Worm (Caenorhabditis elegans): Measurements from ENCODE around the gene ZC449.2.

DNA sequence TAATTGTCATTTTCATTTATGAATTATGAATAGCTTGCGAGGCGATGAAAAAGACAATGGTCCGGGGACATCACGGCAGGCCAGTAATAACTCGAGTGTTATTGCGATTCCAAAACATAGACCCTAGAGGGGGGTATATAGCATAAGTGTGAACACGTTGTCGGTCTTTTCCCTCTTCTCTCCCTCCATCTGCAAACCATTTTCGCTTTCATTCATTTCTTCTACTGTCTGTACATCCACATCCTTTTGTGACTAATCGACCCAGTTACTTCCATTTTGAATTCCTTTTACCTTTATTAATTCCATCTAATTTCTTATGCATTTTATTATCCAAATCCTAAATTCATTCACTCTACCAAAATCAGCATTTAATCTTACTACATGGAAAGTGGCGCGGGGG is 49.9 kb downstream of the ZC449.2 start:
- no peak for TF ChIP-seq ceh-18 (tag; optimal IDR thresholded peaks at IDR 0.05)
- no peak for TF ChIP-seq hlh-30 (tag; optimal IDR thresholded peaks at IDR 0.05; ENCODE audit: insufficient read depth)
- TF ChIP-seq pros-1 (tag; optimal IDR thresholded peaks at IDR 0.05), result no peak
- no peak for TF ChIP-seq hlh-13 (GFP tag; optimal IDR thresholded peaks at IDR 0.05)
- no peak for TF ChIP-seq nhr-11 (tag; optimal IDR thresholded peaks at IDR 0.05)
- no peak for TF ChIP-seq ceh-30 (tag; optimal IDR thresholded peaks at IDR 0.05)
- TF ChIP-seq elt-4 (tag; optimal IDR thresholded peaks at IDR 0.05), result no peak

All from whole organism, late embryonic.